Worm (Caenorhabditis elegans) whole organism, L4 larva: Measurements from ENCODE around the gene obr-2.
A peak's percentile ranks its signal among the peaks of the same experiment; 100 is the strongest.

Source experiments
- D1046.2 ChIP-seq: fragments of 200-800 bp; sonication (Bioruptor generic); IDR thresholded peaks from 2 replicates; pipeline ENCODE4 v1.3.6; 2022; ENCODE audit warnings: missing genetic modification characterization, missing compliant biosample characterization
- F10B5.3 ChIP-seq: sonication (generic microtip); optimal IDR thresholded peaks from 2 replicates; lab custom pipeline; 2016; ENCODE audit warnings: mild to moderate bottlenecking, missing genetic modification characterization, missing compliant biosample characterization
- F26F4.8 ChIP-seq: fragments of 200-800 bp; sonication (Bioruptor generic); conservative IDR thresholded peaks from 2 replicates; pipeline ENCODE4 v1.3.6; 2022; ENCODE audit warnings: missing genetic modification characterization, missing compliant biosample characterization
- F37D6.2 ChIP-seq: sonication (generic microtip); optimal IDR thresholded peaks from 2 replicates; lab custom pipeline; 2016; ENCODE audit warnings: mild to moderate bottlenecking, missing genetic modification characterization, missing compliant biosample characterization
- F44E2.7 ChIP-seq: fragments of 200-800 bp; sonication (Bioruptor generic); IDR thresholded peaks from 2 replicates; pipeline ENCODE4 v2.1.2; 2022; ENCODE audit warnings: missing genetic modification characterization, missing compliant biosample characterization
- T26A8.4 ChIP-seq: fragments of 200-800 bp; sonication (Bioruptor generic); IDR thresholded peaks from 2 replicates; pipeline ENCODE4 v1.3.6; 2022; ENCODE audit warnings: missing genetic modification characterization, missing compliant biosample characterization
- Y105C5A.15 ChIP-seq: fragments of 200-800 bp; sonication (Bioruptor generic); IDR thresholded peaks from 2 replicates; pipeline ENCODE4 v1.3.6; 2022; ENCODE audit warnings: missing genetic modification characterization, missing compliant biosample characterization
- Y48G9A.11 ChIP-seq: fragments of 200-800 bp; sonication (Bioruptor generic); IDR thresholded peaks from 2 replicates; pipeline ENCODE4 v1.3.6; 2022; ENCODE audit warnings: missing genetic modification reagents, missing genetic modification characterization, missing compliant biosample characterization
- aha-1 ChIP-seq: fragments of 150-350 bp; peaks from one replicate; lab custom pipeline; 2014; ENCODE audit warnings: missing biosample characterization, missing genetic modification characterization
- aly-2 ChIP-seq: sonication (generic microtip); optimal IDR thresholded peaks from 2 replicates; lab custom pipeline; 2018; ENCODE audit warnings: missing biosample characterization, missing genetic modification characterization
- arid-1 ChIP-seq: fragments of 200-800 bp; sonication (Bioruptor generic); conservative IDR thresholded peaks from 2 replicates; pipeline ENCODE4 v1.3.6; 2022; ENCODE audit warnings: missing genetic modification reagents, missing genetic modification characterization, missing compliant biosample characterization
- ceh-20 ChIP-seq: fragments of 200-800 bp; sonication (Bioruptor generic); IDR thresholded peaks from 2 replicates; pipeline ENCODE4 v1.3.6; 2022; ENCODE audit warnings: missing genetic modification reagents, missing genetic modification characterization, missing compliant biosample characterization
- ceh-28 ChIP-seq: fragments of 150-350 bp; optimal IDR thresholded peaks from 2 replicates; lab custom pipeline; 2014; ENCODE audit warnings: missing biosample characterization, missing genetic modification reagents, missing genetic modification characterization
- ceh-32 ChIP-seq: sonication (generic microtip); optimal IDR thresholded peaks from 2 replicates; lab custom pipeline; 2016; ENCODE audit warnings: mild to moderate bottlenecking, missing genetic modification characterization, missing compliant biosample characterization; ENCODE audit not compliant: poor library complexity
- ceh-62 ChIP-seq: sonication (generic microtip); optimal IDR thresholded peaks from 2 replicates; lab custom pipeline; 2017; ENCODE audit warnings: missing biosample characterization, missing genetic modification characterization
- ceh-82 ChIP-seq: sonication (generic microtip); optimal IDR thresholded peaks from 2 replicates; lab custom pipeline; 2017; ENCODE audit warnings: missing biosample characterization, missing genetic modification characterization
- cey-2 ChIP-seq: sonication (generic microtip); optimal IDR thresholded peaks from 3 replicates; lab custom pipeline; 2017; ENCODE audit warnings: missing genetic modification characterization, mild to moderate bottlenecking, missing compliant biosample characterization, antibody characterized with exemption, borderline replicate concordance; ENCODE audit not compliant: insufficient read depth
- daf-16 ChIP-seq, 3 experiments: sonication (generic microtip); optimal IDR thresholded peaks; 2 replicates each; lab custom pipeline; 2016 to 2017; ENCODE audit warnings: missing genetic modification characterization in 3 of 3, missing genetic modification reagents in 3 of 3, mild to moderate bottlenecking in 2 of 3, missing compliant biosample characterization in 2 of 3, missing biosample characterization in 1 of 3, moderate library complexity in 1 of 3
- dmd-9 ChIP-seq: fragments of 200-800 bp; sonication (Bioruptor generic); IDR thresholded peaks from 2 replicates; pipeline ENCODE4 v1.3.6; 2022; ENCODE audit warnings: missing genetic modification reagents, missing genetic modification characterization, missing compliant biosample characterization
- dpl-1 ChIP-seq: fragments of 150-350 bp; optimal IDR thresholded peaks from 2 replicates; lab custom pipeline; 2014; ENCODE audit warnings: missing biosample characterization, missing genetic modification reagents, missing genetic modification characterization
- egl-43 ChIP-seq: fragments of 200-800 bp; sonication (Bioruptor generic); IDR thresholded peaks from 2 replicates; pipeline ENCODE4 v1.3.6; 2022; ENCODE audit warnings: missing genetic modification reagents, missing genetic modification characterization, missing compliant biosample characterization
- fkh-10 ChIP-seq: fragments of 150-350 bp; optimal IDR thresholded peaks from 2 replicates; lab custom pipeline; 2014; ENCODE audit warnings: missing biosample characterization, missing genetic modification reagents, missing genetic modification characterization
- hlh-11 ChIP-seq: fragments of 200-800 bp; sonication (Bioruptor generic); optimal IDR thresholded peaks from 2 replicates; lab custom pipeline; 2018; ENCODE audit warnings: mild to moderate bottlenecking, missing genetic modification characterization, missing compliant biosample characterization
- hmg-1.1 ChIP-seq: fragments of 200-800 bp; sonication (Bioruptor generic); IDR thresholded peaks from 2 replicates; pipeline ENCODE4 v1.3.6; 2022; ENCODE audit warnings: missing genetic modification reagents, missing genetic modification characterization, missing compliant biosample characterization
- lin-29 ChIP-seq: fragments of 200-800 bp; sonication (Bioruptor generic); IDR thresholded peaks from 2 replicates; pipeline ENCODE4 v1.3.6; 2022; ENCODE audit warnings: missing genetic modification reagents, missing genetic modification characterization, missing compliant biosample characterization
- lin-39 ChIP-seq: fragments of 150-350 bp; optimal IDR thresholded peaks from 2 replicates; lab custom pipeline; 2014; ENCODE audit warnings: missing biosample characterization, missing genetic modification reagents, missing genetic modification characterization
- mdt-29 ChIP-seq: fragments of 200-800 bp; sonication (Bioruptor generic); IDR thresholded peaks from 2 replicates; pipeline ENCODE4 v1.3.6; 2022; ENCODE audit warnings: missing genetic modification reagents, missing genetic modification characterization, missing compliant biosample characterization
- mep-1 ChIP-seq: fragments of 150-350 bp; sonication (generic microtip); optimal IDR thresholded peaks from 3 replicates; lab custom pipeline; 2014; ENCODE audit warnings: missing biosample characterization, missing genetic modification characterization
- mxl-2 ChIP-seq: fragments of 200-800 bp; sonication (Bioruptor generic); conservative IDR thresholded peaks from 2 replicates; pipeline ENCODE4 v1.3.6; 2022; ENCODE audit warnings: missing genetic modification reagents, missing genetic modification characterization, missing compliant biosample characterization
- mxl-3 ChIP-seq: fragments of 200-800 bp; sonication (Bioruptor generic); optimal IDR thresholded peaks from 2 replicates; lab custom pipeline; 2018; ENCODE audit warnings: mild to moderate bottlenecking, missing genetic modification characterization, missing compliant biosample characterization
- nhr-111 ChIP-seq: fragments of 200-800 bp; sonication (Bioruptor generic); optimal IDR thresholded peaks from 2 replicates; lab custom pipeline; 2018; ENCODE audit warnings: mild to moderate bottlenecking, missing genetic modification characterization, missing compliant biosample characterization
- nhr-237 ChIP-seq: sonication (generic microtip); optimal IDR thresholded peaks from 2 replicates; lab custom pipeline; 2017; ENCODE audit warnings: missing biosample characterization, missing genetic modification characterization
- nhr-25 ChIP-seq: sonication (generic microtip); optimal IDR thresholded peaks from 2 replicates; lab custom pipeline; 2017; ENCODE audit warnings: missing genetic modification characterization, mild to moderate bottlenecking, missing compliant biosample characterization, antibody characterized with exemption, moderate library complexity, borderline replicate concordance; ENCODE audit not compliant: insufficient read depth
- nhr-42 ChIP-seq: fragments of 200-800 bp; sonication (Bioruptor generic); IDR thresholded peaks from 2 replicates; pipeline ENCODE4 v1.3.6; 2022; ENCODE audit warnings: missing genetic modification characterization, missing compliant biosample characterization
- nhr-48 ChIP-seq: sonication (generic microtip); optimal IDR thresholded peaks from 2 replicates; lab custom pipeline; 2016; ENCODE audit warnings: mild to moderate bottlenecking, missing genetic modification characterization, missing compliant biosample characterization
- nhr-77 ChIP-seq: fragments of 150-350 bp; optimal IDR thresholded peaks from 2 replicates; lab custom pipeline; 2014; ENCODE audit warnings: missing biosample characterization, missing genetic modification characterization
- pha-4 ChIP-seq, 2 experiments: fragments of 150-350 bp in 1 of 2; fragments of 200-800 bp in 1 of 2; sonication (Bioruptor generic) in 1 of 2; IDR thresholded peaks in 1 of 2; optimal IDR thresholded peaks in 1 of 2; 2 replicates each; pipeline versions ENCODE4 v1.3.6 to Lab custom; 2014 to 2022; ENCODE audit warnings: missing genetic modification characterization in 2 of 2, missing genetic modification reagents in 2 of 2, missing biosample characterization in 1 of 2, missing compliant biosample characterization in 1 of 2
- php-3 ChIP-seq: fragments of 200-800 bp; sonication (Bioruptor generic); IDR thresholded peaks from 2 replicates; pipeline ENCODE4 v1.3.6; 2022; ENCODE audit warnings: missing genetic modification reagents, missing genetic modification characterization, missing compliant biosample characterization
- pqm-1 ChIP-seq: sonication (generic microtip); optimal IDR thresholded peaks from 2 replicates; lab custom pipeline; 2017; ENCODE audit warnings: missing biosample characterization, missing genetic modification characterization
- rbr-2 ChIP-seq: sonication (generic microtip); optimal IDR thresholded peaks from 2 replicates; lab custom pipeline; 2016; ENCODE audit warnings: missing genotype, missing genetic modification characterization, missing compliant biosample characterization
- saeg-2 ChIP-seq: fragments of 200-800 bp; sonication (Bioruptor generic); IDR thresholded peaks from 2 replicates; pipeline ENCODE4 v1.3.6; 2022; ENCODE audit warnings: missing genetic modification reagents, missing genetic modification characterization, missing compliant biosample characterization
- sdz-12 ChIP-seq: fragments of 200-800 bp; sonication (Bioruptor generic); optimal IDR thresholded peaks from 2 replicates; lab custom pipeline; 2018; ENCODE audit warnings: mild to moderate bottlenecking, missing genetic modification characterization, missing compliant biosample characterization
- skn-1 ChIP-seq: fragments of 150-350 bp; optimal IDR thresholded peaks from 2 replicates; lab custom pipeline; 2014; ENCODE audit warnings: missing biosample characterization, missing genetic modification characterization
- spr-1 ChIP-seq: sonication (generic microtip); optimal IDR thresholded peaks from 2 replicates; lab custom pipeline; 2016; ENCODE audit warnings: mild to moderate bottlenecking, missing genetic modification characterization, missing compliant biosample characterization
- spr-3 ChIP-seq: fragments of 200-800 bp; sonication (Bioruptor generic); optimal IDR thresholded peaks from 2 replicates; lab custom pipeline; 2018; ENCODE audit warnings: mild to moderate bottlenecking, missing genetic modification characterization, missing compliant biosample characterization
- unc-130 ChIP-seq: sonication (generic microtip); optimal IDR thresholded peaks from 2 replicates; lab custom pipeline; 2016; ENCODE audit warnings: missing genetic modification reagents, missing genetic modification characterization, missing compliant biosample characterization
- unc-39 ChIP-seq: sonication (generic microtip); optimal IDR thresholded peaks from 2 replicates; lab custom pipeline; 2017; ENCODE audit warnings: missing biosample characterization, missing genetic modification characterization
- zag-1 ChIP-seq: fragments of 150-350 bp; optimal IDR thresholded peaks from 2 replicates; lab custom pipeline; 2014; ENCODE audit warnings: missing biosample characterization, missing genetic modification characterization
- zip-11 ChIP-seq: fragments of 200-800 bp; sonication (Bioruptor generic); IDR thresholded peaks from 2 replicates; pipeline ENCODE4 v1.3.6; 2022; ENCODE audit warnings: missing genetic modification characterization, missing compliant biosample characterization
- ztf-11 ChIP-seq: fragments of 150-350 bp; optimal IDR thresholded peaks from 2 replicates; lab custom pipeline; 2014; ENCODE audit warnings: missing biosample characterization, missing genetic modification characterization

obr-2 gene

ce11 chrV:15000055-15000704, 13.9 kb downstream of the obr-2 start, which contains the start of gene rps-16 (continued):
- TF ChIP-seq zag-1 (tag; lab: Kevin White, UChicago) (no peak), pha-4 (GFP tag; IDR thresholded peaks at IDR 0.05; lab: Robert Waterston, UW) (peak; percentile 64; the same call in 1 of the 2 replicates), pha-4 (tag; optimal IDR thresholded peaks at IDR 0.05; lab: Kevin White, UChicago) (no peak), nhr-42 (GFP tag; lab: Robert Waterston, UW) (no peak), mxl-3 (GFP tag; lab: Kevin White, UChicago) (no peak), php-3 (GFP tag; lab: Robert Waterston, UW) (no peak; the same call in 1 of the 2 replicates), mxl-2 (GFP tag; lab: Robert Waterston, UW) (no peak), F10B5.3 (tag; lab: Kevin White, UChicago) (no peak), unc-39 (no peak), spr-3 (GFP tag; lab: Kevin White, UChicago) (no peak), Y105C5A.15 (GFP tag; lab: Robert Waterston, UW) (peak; percentile 69; the same call in 1 of the 2 replicates), fkh-10 (GFP tag; lab: Kevin White, UChicago) (no peak), unc-130 (GFP tag; lab: Kevin White, UChicago) (no peak), ceh-82 (tag; lab: Kevin White, UChicago) (no peak), F26F4.8 (GFP tag; lab: Robert Waterston, UW) (no peak), daf-16 (GFP tag; optimal IDR thresholded peaks at IDR 0.05; lab: Kevin White, UChicago) (peak in 1 of 2 experiments; percentile 21), daf-16 (tag; optimal IDR thresholded peaks at IDR 0.05; lab: Kevin White, UChicago) (no peak), mdt-29 (peak; percentile 68; the same call in 1 of the 2 replicates), pqm-1 (tag; lab: Kevin White, UChicago) (no peak), ztf-11 (tag; lab: Kevin White, UChicago) (no peak), ceh-62 (no peak), ceh-28 (tag; lab: Kevin White, UChicago) (no peak), cey-2 (tag; lab: Kevin White, UChicago) (no peak), dmd-9 (GFP tag; lab: Robert Waterston, UW) (no peak), zip-11 (GFP tag; lab: Robert Waterston, UW) (no peak), Y48G9A.11 (GFP tag; lab: Robert Waterston, UW) (peak; percentile 58), D1046.2 (no peak), saeg-2 (GFP tag; lab: Robert Waterston, UW) (no peak), lin-29 (GFP tag; lab: Robert Waterston, UW) (no peak), spr-1 (tag; lab: Kevin White, UChicago) (no peak), T26A8.4 (GFP tag; lab: Robert Waterston, UW) (0 out of 2 replicates have a peak, but pooled peaks have one; percentile 19), ceh-32 (tag; lab: Kevin White, UChicago) (no peak), rbr-2 (no peak), nhr-25 (peak; percentile 32), aha-1 (tag; lab: Kevin White, UChicago) (peak; percentile 90), nhr-111 (GFP tag; lab: Kevin White, UChicago) (peak; percentile 89), aly-2 (tag; lab: Kevin White, UChicago) (peak; percentile 17), nhr-48 (tag; lab: Kevin White, UChicago) (no peak), dpl-1 (GFP tag; lab: Kevin White, UChicago) (no peak), arid-1 (GFP tag; lab: Robert Waterston, UW) (no peak), egl-43 (peak; percentile 49; the same call in 1 of the 2 replicates), mep-1 (tag; lab: Kevin White, UChicago) (no peak), sdz-12 (GFP tag; lab: Kevin White, UChicago) (no peak), hlh-11 (tag; lab: Kevin White, UChicago) (no peak), hmg-1.1 (GFP tag; lab: Robert Waterston, UW) (no peak), F37D6.2 (tag; lab: Kevin White, UChicago) (no peak), skn-1 (no peak), lin-39 (no peak), nhr-237 (no peak), F44E2.7 (no peak), nhr-77 (tag; lab: Kevin White, UChicago) (no peak), ceh-20 (GFP tag; lab: Robert Waterston, UW) (no peak)
